Worm (Caenorhabditis elegans): ENCODE measurements around the gene F01G4.6.
"Not testable (repeated sequence)": the region's sequence is repeated elsewhere in the genome, so short reads cannot be mapped to it uniquely, and the experiment has no call there.

Gene F01G4.6

DNA sequence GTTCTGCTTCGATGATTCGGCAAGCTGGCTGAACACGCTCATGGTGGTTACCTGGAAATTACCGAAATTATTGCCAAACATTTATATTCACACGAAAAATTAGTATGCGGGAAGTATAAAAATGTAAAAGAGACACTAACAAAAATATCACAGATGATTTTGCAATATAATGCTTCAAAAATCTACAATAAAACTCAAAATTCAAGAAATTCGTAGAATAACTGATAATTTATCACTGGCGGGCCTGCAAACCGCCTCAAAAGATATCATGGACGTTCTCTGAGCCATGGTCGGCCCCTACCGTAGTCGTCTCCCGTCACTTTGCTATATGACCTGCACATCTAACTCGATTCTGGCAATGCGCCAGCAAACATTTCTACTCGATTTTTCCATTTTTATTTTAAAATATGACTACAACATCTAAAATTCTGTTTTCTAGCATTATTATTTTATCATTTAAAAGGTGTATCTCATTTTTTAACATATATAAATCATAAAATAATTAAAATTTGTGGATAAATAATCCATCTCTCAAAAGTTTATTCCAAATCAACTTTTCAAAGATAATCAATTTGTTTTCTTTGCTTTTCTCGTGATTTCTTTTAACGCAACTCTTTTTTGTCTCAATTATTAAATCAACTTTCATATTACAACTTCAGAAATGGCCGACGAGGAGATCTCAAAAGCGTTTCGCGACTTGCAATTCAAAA is at the start of gene F01G4.6, which contains the start of gene pfd-1:
Gene F01G4.6, minus strand, starts transcription at position 51 of the 710 bp plus-strand sequence.
Gene pfd-1, plus strand, starts transcription at position 660 of the 710 bp plus-strand sequence.
- TF ChIP-seq W03F9.2 (tag; optimal IDR thresholded peaks at IDR 0.05) (peak; percentile 92), dao-5 (tag; optimal IDR thresholded peaks at IDR 0.05) (no peak), him-1 (tag; optimal IDR thresholded peaks at IDR 0.05) (peak; percentile 40)

DNA sequence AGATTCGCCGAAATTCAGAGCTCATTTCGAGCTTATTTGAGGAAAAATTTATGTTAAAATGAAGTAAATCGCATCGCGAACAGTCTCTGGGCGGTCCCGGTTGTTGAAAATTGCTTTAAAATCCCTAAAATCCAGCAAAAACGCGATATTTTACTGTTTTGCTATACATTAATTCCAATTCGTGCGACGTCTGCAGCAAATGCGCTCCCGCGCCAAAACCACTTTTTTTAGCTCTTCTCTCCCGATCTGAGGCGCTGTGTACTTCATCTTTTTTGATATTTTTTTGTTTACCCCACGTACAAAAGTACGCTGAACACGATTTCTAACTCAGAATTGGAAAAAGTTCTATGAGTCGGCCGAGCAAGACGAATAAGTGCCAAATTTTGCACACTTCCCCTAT is 49.7 kb upstream of the F01G4.6 start, which contains the start of gene R07H5.16:
Gene R07H5.16, plus strand, starts transcription at position 348 of the 400 bp plus-strand sequence.
- TF ChIP-seq him-1, W03F9.2, dao-5 (tag; optimal IDR thresholded peaks at IDR 0.05): not testable (repeated sequence)

ce11 chrIV:11189411-11189810 is 40.1 kb upstream of the F01G4.6 start, which contains the start of gene fbxb-79:
Gene fbxb-79 (minus strand): TSS chrIV:11189511.
- no peak for TF ChIP-seq him-1 (tag; optimal IDR thresholded peaks at IDR 0.05)

DNA sequence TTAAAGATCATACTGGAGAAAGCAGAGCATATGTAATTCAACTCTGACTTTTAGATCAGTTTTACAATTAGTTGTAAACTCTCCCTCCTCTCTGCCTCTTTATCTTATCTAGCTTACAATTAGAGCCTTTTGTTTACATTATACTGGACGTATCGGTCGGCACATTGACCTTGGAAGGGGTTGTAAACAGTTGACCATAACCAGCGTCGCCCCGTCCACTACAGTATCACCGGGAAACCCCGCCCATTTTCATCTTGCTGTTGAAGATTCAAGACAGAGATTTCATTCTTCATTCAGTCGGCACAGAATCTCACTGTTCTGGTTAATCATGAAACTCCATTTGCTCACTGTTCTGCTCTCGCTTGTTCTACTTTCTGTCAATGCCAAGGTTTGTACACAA is 37.4 kb upstream of the F01G4.6 start, which contains the start of gene sdz-27:
Gene sdz-27, plus strand, starts transcription at position 301 of the 400 bp plus-strand sequence.
- TF ChIP-seq dao-5 (tag; optimal IDR thresholded peaks at IDR 0.05) (no peak), him-1 (tag; optimal IDR thresholded peaks at IDR 0.05) (no peak), W03F9.2 (tag; optimal IDR thresholded peaks at IDR 0.05) (no peak)

- TF ChIP-seq W03F9.2 (tag; optimal IDR thresholded peaks at IDR 0.05) (no peak), him-1 (tag; optimal IDR thresholded peaks at IDR 0.05) (no peak), dao-5 (tag; optimal IDR thresholded peaks at IDR 0.05) (no peak)
Observed at ce11 chrIV:11183991-11184390, 34.7 kb upstream of the F01G4.6 start, which contains the start of gene nuaf-3. Gene nuaf-3 (plus strand): TSS chrIV:11184291.

ce11 chrIV:11183013-11183412 is 33.7 kb upstream of the F01G4.6 start, which contains the start of gene prx-14:
Gene prx-14 (plus strand): TSS chrIV:11183132.
- no peak for TF ChIP-seq W03F9.2 (tag; optimal IDR thresholded peaks at IDR 0.05)
- no peak for TF ChIP-seq him-1 (tag; optimal IDR thresholded peaks at IDR 0.05)
- no peak for TF ChIP-seq dao-5 (tag; optimal IDR thresholded peaks at IDR 0.05)

DNA sequence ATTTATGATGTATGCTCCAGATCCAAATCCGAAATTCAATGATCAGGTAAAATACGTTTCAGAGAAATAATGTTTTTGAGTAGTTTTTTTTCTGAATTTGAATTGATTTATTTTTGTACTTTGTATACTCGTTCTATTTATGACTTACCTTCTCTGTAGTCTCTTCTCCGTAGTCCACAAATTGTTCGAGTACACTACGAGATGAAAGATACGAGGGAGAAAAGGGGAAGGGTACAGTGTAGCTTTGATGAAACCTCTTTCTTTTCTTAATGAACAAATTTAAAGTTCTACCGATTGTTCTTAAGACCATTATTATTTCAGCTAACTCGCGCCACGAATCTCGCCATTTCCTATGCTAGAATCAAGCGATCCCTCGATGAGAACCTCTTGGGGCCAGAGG is 30.8 kb upstream of the F01G4.6 start:
- no peak for TF ChIP-seq W03F9.2 (tag; optimal IDR thresholded peaks at IDR 0.05)
- TF ChIP-seq dao-5 (tag; optimal IDR thresholded peaks at IDR 0.05), result no peak
- no peak for TF ChIP-seq him-1 (tag; optimal IDR thresholded peaks at IDR 0.05)

DNA sequence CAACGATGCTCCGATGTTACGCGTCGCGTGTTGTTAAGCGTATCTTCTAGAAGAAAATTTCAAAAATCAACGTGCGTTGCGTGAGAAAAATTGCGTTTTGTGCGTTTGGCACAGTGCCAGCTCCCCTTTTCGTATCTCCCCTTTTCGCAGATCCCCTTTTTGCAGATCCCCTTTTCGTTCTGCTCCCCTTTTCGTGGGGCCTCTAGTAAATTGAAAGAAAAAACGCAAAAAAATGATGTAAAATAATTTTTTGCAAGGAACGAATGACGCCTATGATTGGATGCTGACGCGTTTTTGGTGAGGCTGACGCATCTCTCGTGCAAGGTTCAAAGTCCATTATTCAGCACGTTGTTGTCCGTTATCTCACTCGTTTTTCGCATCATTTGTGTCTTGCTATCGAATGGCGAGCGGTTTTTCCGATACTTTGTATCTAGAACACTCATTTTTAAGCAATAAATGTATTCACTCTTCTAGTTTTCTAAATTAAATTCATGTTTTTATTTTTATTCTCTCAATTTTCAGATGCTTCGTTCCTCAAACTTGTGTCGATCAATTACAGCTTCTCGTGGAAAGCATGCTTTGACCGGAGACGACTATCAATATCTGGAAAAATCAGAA is 29.9 kb upstream of the F01G4.6 start, which contains the start of gene cpt-2:
Gene cpt-2, plus strand, starts transcription at position 523 of the 618 bp plus-strand sequence.
- TF ChIP-seq him-1 (tag; optimal IDR thresholded peaks at IDR 0.05) (peak; percentile 25), W03F9.2 (tag; optimal IDR thresholded peaks at IDR 0.05) (peak; percentile 77)

DNA sequence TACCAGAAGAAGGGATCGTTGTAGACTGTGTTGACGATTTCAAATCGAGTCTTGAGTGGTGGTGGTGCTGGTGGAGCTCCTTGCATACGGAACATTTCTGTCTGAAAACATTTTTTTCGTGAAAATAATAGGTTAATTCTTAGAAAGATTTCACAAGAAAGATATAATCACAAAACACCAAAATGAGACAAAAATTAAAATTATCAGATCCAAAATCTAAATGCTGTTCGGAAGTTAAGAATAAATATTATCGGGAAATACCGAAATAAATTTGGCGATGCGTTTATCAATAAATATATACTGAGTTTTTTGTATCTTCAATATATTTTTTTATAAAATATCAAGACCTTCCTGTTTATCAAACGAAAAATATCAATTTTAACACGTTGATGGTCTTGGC is 29.2 kb upstream of the F01G4.6 start, which contains the start of gene C08F8.9:
Gene C08F8.9, minus strand, starts transcription at position 101 of the 400 bp plus-strand sequence.
- TF ChIP-seq W03F9.2 (tag; optimal IDR thresholded peaks at IDR 0.05) (no peak), him-1 (tag; optimal IDR thresholded peaks at IDR 0.05) (no peak), dao-5 (tag; optimal IDR thresholded peaks at IDR 0.05) (no peak)

DNA sequence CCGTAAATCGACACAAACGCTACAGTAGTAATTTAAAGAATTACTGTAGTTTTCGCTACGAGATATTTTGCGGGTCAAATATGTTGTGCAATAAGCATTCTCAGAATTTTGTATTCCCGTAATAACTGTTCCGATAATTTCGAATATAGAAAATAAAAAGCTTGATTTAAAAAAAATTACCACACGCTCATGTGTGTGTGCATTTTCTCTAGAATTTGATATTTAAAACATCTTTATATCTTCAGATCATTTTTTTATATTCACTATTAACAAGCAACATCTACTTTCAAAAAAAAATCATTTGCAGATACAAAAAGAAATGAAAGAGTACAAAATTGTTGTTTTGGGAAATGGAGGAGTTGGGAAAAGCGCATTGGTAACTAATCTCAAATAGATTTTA is 27.7 kb upstream of the F01G4.6 start, which contains the start of gene rap-3:
Gene rap-3, plus strand, starts transcription at position 301 of the 400 bp plus-strand sequence.
- no peak for TF ChIP-seq dao-5 (tag; optimal IDR thresholded peaks at IDR 0.05)
- TF ChIP-seq W03F9.2 (tag; optimal IDR thresholded peaks at IDR 0.05), result no peak
- TF ChIP-seq him-1 (tag; optimal IDR thresholded peaks at IDR 0.05), result no peak

- TF ChIP-seq W03F9.2 (tag; optimal IDR thresholded peaks at IDR 0.05) (no peak), dao-5 (tag; optimal IDR thresholded peaks at IDR 0.05) (no peak), him-1 (tag; optimal IDR thresholded peaks at IDR 0.05) (no peak)
Observed at ce11 chrIV:11174772-11175171, 25.5 kb upstream of the F01G4.6 start.

DNA sequence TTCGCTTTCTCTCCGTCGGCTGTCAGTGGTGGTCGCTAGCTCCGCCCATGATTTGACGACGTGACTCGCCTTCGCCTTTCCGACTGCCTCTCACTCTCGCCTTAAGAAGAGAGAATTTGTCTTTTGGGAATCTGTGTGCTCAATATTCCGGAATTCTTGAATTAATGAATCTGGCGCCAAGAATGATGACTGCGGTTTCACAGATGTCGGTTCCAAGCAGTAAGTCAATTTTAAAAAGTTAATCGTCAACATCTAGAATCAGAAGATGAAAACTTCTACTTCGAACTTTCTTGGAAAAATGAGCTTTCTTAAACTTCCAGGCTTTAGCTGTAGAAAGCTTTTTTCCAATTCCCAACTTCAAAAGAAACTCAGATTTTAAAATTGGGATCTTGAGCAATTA is 20.3 kb upstream of the F01G4.6 start, which contains the start of gene nhr-67:
Gene nhr-67, plus strand, starts transcription at position 97 of the 400 bp plus-strand sequence.
- no peak for TF ChIP-seq him-1 (tag; optimal IDR thresholded peaks at IDR 0.05)

DNA sequence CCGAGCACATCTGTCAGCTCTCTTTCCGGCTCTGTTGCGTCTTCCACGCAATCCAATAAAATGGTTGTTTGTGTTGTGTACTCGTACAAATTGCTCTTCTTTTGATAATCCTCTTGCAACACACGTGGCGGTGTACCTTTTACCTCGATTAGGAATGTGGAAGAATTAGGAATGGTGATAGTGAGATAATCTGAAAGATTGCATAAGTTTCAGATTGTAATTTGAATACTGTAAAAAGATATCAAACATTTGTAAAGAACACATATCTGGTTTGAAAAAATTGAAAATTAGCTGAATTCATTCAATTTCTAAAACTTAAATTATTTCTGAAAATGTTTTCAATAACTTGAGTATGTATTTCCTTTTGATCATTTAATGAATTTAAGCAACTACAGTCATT is 15.5 kb upstream of the F01G4.6 start, which contains the start of gene C08F8.6:
Gene C08F8.6, minus strand, starts transcription at position 101 of the 400 bp plus-strand sequence.
- TF ChIP-seq dao-5 (tag; optimal IDR thresholded peaks at IDR 0.05), result no peak
- TF ChIP-seq W03F9.2 (tag; optimal IDR thresholded peaks at IDR 0.05), result no peak
- no peak for TF ChIP-seq him-1 (tag; optimal IDR thresholded peaks at IDR 0.05)

DNA sequence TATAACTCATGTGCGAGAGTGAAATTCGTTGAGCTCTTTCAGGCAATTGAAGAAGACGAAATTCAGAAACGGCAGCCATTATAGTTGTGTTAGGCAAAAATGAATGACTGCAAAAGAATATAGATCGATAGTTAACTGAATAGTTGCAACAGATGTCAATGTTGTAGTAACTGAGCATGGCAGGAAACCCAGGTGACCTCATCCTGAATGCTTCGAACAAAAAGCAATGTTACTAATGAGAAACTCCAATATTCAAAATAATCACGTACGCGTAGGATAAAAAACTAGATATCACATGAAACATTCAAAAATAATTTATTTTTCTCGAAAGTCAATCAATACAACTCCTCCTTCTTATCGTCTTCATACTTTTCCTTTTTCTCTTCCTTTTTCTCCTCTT is 13.1 kb upstream of the F01G4.6 start, which contains the start of gene fbxb-9:
Gene fbxb-9, minus strand, starts transcription at position 101 of the 400 bp plus-strand sequence.
- no peak for TF ChIP-seq him-1 (tag; optimal IDR thresholded peaks at IDR 0.05)
- TF ChIP-seq dao-5 (tag; optimal IDR thresholded peaks at IDR 0.05), result no peak
- TF ChIP-seq W03F9.2 (tag; optimal IDR thresholded peaks at IDR 0.05), result no peak
